Fruit fly (Drosophila melanogaster) whole organism, embryonic: Measurements from ENCODE around the gene mTTF.
A peak's percentile ranks its signal among the peaks of the same experiment; 100 is the strongest.

Experiments used
- Antp ChIP-seq: fragments of 200-800 bp; sonication (Bioruptor generic); optimal IDR thresholded peaks from 3 replicates; lab custom pipeline; 2016; ENCODE audit warnings: missing biosample characterization, missing genetic modification characterization
- BtbVII ChIP-seq: fragments of 200-800 bp; sonication (Bioruptor generic); optimal IDR thresholded peaks from 3 replicates; lab custom pipeline; 2017; ENCODE audit warnings: missing biosample characterization, mild to moderate bottlenecking, missing genetic modification characterization
- CG10979 ChIP-seq: fragments of 200-800 bp; sonication (Bioruptor generic); optimal IDR thresholded peaks from 2 replicates; lab custom pipeline; 2018; ENCODE audit warnings: missing biosample characterization, mild to moderate bottlenecking, missing genetic modification characterization, moderate library complexity
- CG13624 ChIP-seq: fragments of 200-800 bp; sonication (Bioruptor generic); optimal IDR thresholded peaks from 2 replicates; lab custom pipeline; 2016; ENCODE audit warnings: missing biosample characterization, missing genetic modification characterization
- CG14710 ChIP-seq: fragments of 200-800 bp; sonication (Bioruptor generic); optimal IDR thresholded peaks from 3 replicates; lab custom pipeline; 2019; ENCODE audit warnings: missing biosample characterization, mild to moderate bottlenecking, missing genetic modification characterization, moderate library complexity
- CG15269 ChIP-seq: fragments of 200-800 bp; sonication (Bioruptor generic); optimal IDR thresholded peaks from 2 replicates; lab custom pipeline; 2018; ENCODE audit warnings: missing biosample characterization, mild to moderate bottlenecking, missing genetic modification characterization, moderate library complexity
- CG15696 ChIP-seq: fragments of 200-800 bp; sonication (Bioruptor generic); optimal IDR thresholded peaks from 2 replicates; lab custom pipeline; 2019; ENCODE audit warnings: missing biosample characterization, mild to moderate bottlenecking, missing genetic modification characterization, moderate library complexity
- CG17359 ChIP-seq: fragments of 200-800 bp; sonication (Bioruptor generic); optimal IDR thresholded peaks from 3 replicates; lab custom pipeline; 2018; ENCODE audit warnings: missing biosample characterization, mild to moderate bottlenecking, missing genetic modification characterization, moderate library complexity
- CG2129 ChIP-seq: fragments of 200-800 bp; sonication (Bioruptor generic); IDR thresholded peaks from 2 replicates; pipeline ENCODE4 v1.3.6; 2022; ENCODE audit warnings: missing biosample characterization, missing genetic modification characterization; ENCODE audit not compliant: partially characterized antibody
- CG34224 ChIP-seq: fragments of 200-800 bp; sonication (Bioruptor generic); IDR thresholded peaks from 3 replicates; pipeline ENCODE4 v1.3.6; 2022; ENCODE audit warnings: missing biosample characterization, missing genetic modification characterization; ENCODE audit not compliant: partially characterized antibody
- CG42726 ChIP-seq: fragments of 200-800 bp; sonication (Bioruptor generic); IDR thresholded peaks from 2 replicates; pipeline ENCODE4 v1.3.6; 2022; ENCODE audit warnings: missing biosample characterization, missing genetic modification characterization; ENCODE audit not compliant: partially characterized antibody
- CG4404 ChIP-seq: fragments of 200-800 bp; sonication (Bioruptor generic); IDR thresholded peaks from 2 replicates; pipeline ENCODE4 v1.3.6; 2022; ENCODE audit warnings: missing biosample characterization, missing genetic modification characterization
- CG6175 ChIP-seq: fragments of 200-800 bp; sonication (Bioruptor generic); IDR thresholded peaks from 3 replicates; pipeline ENCODE4 v1.3.6; 2022; ENCODE audit warnings: missing biosample characterization, missing genetic modification characterization
- CG8089 ChIP-seq: fragments of 200-800 bp; sonication (Bioruptor generic); optimal IDR thresholded peaks from 3 replicates; lab custom pipeline; 2016; ENCODE audit warnings: missing biosample characterization, missing genetic modification characterization
- CG9727 ChIP-seq: fragments of 200-800 bp; sonication (Bioruptor generic); optimal IDR thresholded peaks from 3 replicates; lab custom pipeline; 2017; ENCODE audit warnings: missing biosample characterization, mild to moderate bottlenecking, missing genetic modification characterization
- CHES-1-like ChIP-seq: fragments of 200-800 bp; sonication (Bioruptor generic); optimal IDR thresholded peaks from 2 replicates; lab custom pipeline; 2016; ENCODE audit warnings: missing biosample characterization, missing genetic modification characterization
- CrebB ChIP-seq: fragments of 200-800 bp; sonication (Bioruptor generic); optimal IDR thresholded peaks from 3 replicates; lab custom pipeline; 2018; ENCODE audit warnings: missing biosample characterization, mild to moderate bottlenecking, missing genetic modification characterization
- D19A ChIP-seq: fragments of 200-800 bp; optimal IDR thresholded peaks from 3 replicates; lab custom pipeline; 2019; ENCODE audit warnings: missing biosample characterization, mild to moderate bottlenecking, missing genetic modification characterization, moderate library complexity
- Elba2 ChIP-seq: fragments of 200-800 bp; sonication (Bioruptor generic); optimal IDR thresholded peaks from 3 replicates; lab custom pipeline; 2016; ENCODE audit warnings: missing biosample characterization, missing genetic modification characterization
- HHEX ChIP-seq: fragments of 200-800 bp; sonication (Bioruptor generic); optimal IDR thresholded peaks from 3 replicates; lab custom pipeline; 2017; ENCODE audit warnings: missing biosample characterization, mild to moderate bottlenecking, missing genetic modification characterization, missing genetic modification reagents
- HLHmδ ChIP-seq: fragments of 200-800 bp; sonication (Bioruptor generic); optimal IDR thresholded peaks from 2 replicates; lab custom pipeline; 2018; ENCODE audit warnings: missing biosample characterization, mild to moderate bottlenecking, missing genetic modification characterization, moderate library complexity
- NK7.1 ChIP-seq: fragments of 200-800 bp; sonication (Bioruptor generic); optimal IDR thresholded peaks from 3 replicates; lab custom pipeline; 2016; ENCODE audit warnings: missing biosample characterization, missing genetic modification characterization
- Nf-YC ChIP-seq: fragments of 200-800 bp; optimal IDR thresholded peaks from 3 replicates; lab custom pipeline; 2019; ENCODE audit warnings: missing biosample characterization, mild to moderate bottlenecking, missing genetic modification characterization, moderate library complexity
- NfI ChIP-seq: fragments of 200-800 bp; sonication (Bioruptor generic); optimal IDR thresholded peaks from 3 replicates; lab custom pipeline; 2018; ENCODE audit warnings: missing biosample characterization, mild to moderate bottlenecking, missing genetic modification characterization, moderate library complexity
- Oli ChIP-seq: fragments of 200-800 bp; sonication (Bioruptor generic); optimal IDR thresholded peaks from 2 replicates; lab custom pipeline; 2018; ENCODE audit warnings: missing biosample characterization, mild to moderate bottlenecking, missing genetic modification characterization, moderate library complexity
- Sox102F ChIP-seq: fragments of 200-800 bp; sonication (Bioruptor generic); optimal IDR thresholded peaks from 2 replicates; lab custom pipeline; 2018; ENCODE audit warnings: missing biosample characterization, mild to moderate bottlenecking, missing genetic modification characterization, moderate library complexity
- Stat92E ChIP-seq, 3 experiments: fragments of >200 bp in 2 of 3; fragments of 200-800 bp in 1 of 3; sonication (Bioruptor generic) in 1 of 3; optimal IDR thresholded peaks; 2 replicates each; lab custom pipeline; 2017 to 2019; ENCODE audit warnings: missing biosample characterization in 3 of 3, missing genetic modification characterization in 3 of 3, mild to moderate bottlenecking in 1 of 3, moderate library complexity in 1 of 3
- Vsx1 ChIP-seq: fragments of 200-800 bp; sonication (Bioruptor generic); optimal IDR thresholded peaks from 2 replicates; lab custom pipeline; 2017; ENCODE audit warnings: missing biosample characterization, mild to moderate bottlenecking, missing genetic modification characterization, missing genetic modification reagents
- YL-1 ChIP-seq: fragments of 200-800 bp; sonication (Bioruptor generic); optimal IDR thresholded peaks from 3 replicates; lab custom pipeline; 2017; ENCODE audit warnings: missing biosample characterization, mild to moderate bottlenecking, missing genetic modification characterization
- ac ChIP-seq: fragments of 200-800 bp; sonication (Bioruptor generic); optimal IDR thresholded peaks from 3 replicates; lab custom pipeline; 2017; ENCODE audit warnings: missing biosample characterization, mild to moderate bottlenecking, missing genetic modification characterization
- bowl ChIP-seq: fragments of 200-800 bp; sonication (Bioruptor generic); IDR thresholded peaks from 2 replicates; pipeline ENCODE4 v1.3.6; 2022; ENCODE audit warnings: missing biosample characterization, missing genetic modification characterization
- corto ChIP-seq: fragments of 200-800 bp; sonication (Bioruptor generic); optimal IDR thresholded peaks from 2 replicates; lab custom pipeline; 2016; ENCODE audit warnings: missing biosample characterization, mild to moderate bottlenecking, missing genetic modification characterization, moderate library complexity
- dati ChIP-seq: fragments of 200-800 bp; sonication (Bioruptor generic); IDR thresholded peaks from 2 replicates; pipeline ENCODE4 v1.3.6; 2022; ENCODE audit warnings: missing biosample characterization, missing genetic modification characterization
- dmrt99B ChIP-seq: fragments of 200-800 bp; sonication (Bioruptor generic); optimal IDR thresholded peaks from 2 replicates; lab custom pipeline; 2018; ENCODE audit warnings: missing biosample characterization, mild to moderate bottlenecking, missing genetic modification characterization, moderate library complexity
- dpn ChIP-seq, 2 experiments: fragments of 200-800 bp; sonication (Bioruptor generic); optimal IDR thresholded peaks; 3 replicates each; lab custom pipeline; 2016; ENCODE audit warnings: missing biosample characterization in 2 of 2, missing genetic modification characterization in 2 of 2
- gro ChIP-seq: fragments of 200-800 bp; sonication (Bioruptor generic); optimal IDR thresholded peaks from 2 replicates; lab custom pipeline; 2016; ENCODE audit warnings: missing biosample characterization, missing genetic modification characterization
- hkb ChIP-seq, 2 experiments: fragments of 200-800 bp in 1 of 2; fragments of >200 bp in 1 of 2; sonication (Bioruptor generic) in 1 of 2; IDR thresholded peaks in 1 of 2; optimal IDR thresholded peaks in 1 of 2; 2 replicates each; pipeline versions ENCODE4 v1.3.6 to Lab custom; 2017 to 2022; ENCODE audit warnings: missing biosample characterization in 1 of 2, missing genetic modification characterization in 1 of 2
- inv ChIP-seq: fragments of 200-800 bp; sonication (Bioruptor generic); IDR thresholded peaks from 2 replicates; pipeline ENCODE4 v1.3.6; 2022; ENCODE audit warnings: missing biosample characterization, missing genetic modification characterization; ENCODE audit not compliant: partially characterized antibody
- jigr1 ChIP-seq: fragments of 200-800 bp; sonication (Bioruptor generic); IDR thresholded peaks from 3 replicates; pipeline ENCODE4 v1.3.6; 2022; ENCODE audit warnings: missing biosample characterization, missing genetic modification characterization
- klu ChIP-seq: fragments of 200-800 bp; sonication (Bioruptor generic); IDR thresholded peaks from 2 replicates; pipeline ENCODE4 v1.3.6; 2022; ENCODE audit warnings: missing biosample characterization, missing genetic modification characterization
- lov ChIP-seq, 2 experiments: fragments of 200-800 bp in 1 of 2; fragments of >200 bp in 1 of 2; sonication (Bioruptor generic) in 1 of 2; IDR thresholded peaks in 1 of 2; optimal IDR thresholded peaks in 1 of 2; 2 replicates in 1 of 2; 3 replicates in 1 of 2; pipeline versions ENCODE4 v1.3.6 to Lab custom; 2017 to 2022; ENCODE audit warnings: missing biosample characterization in 1 of 2, missing genetic modification characterization in 1 of 2
- peb ChIP-seq: fragments of 200-800 bp; sonication (Bioruptor generic); IDR thresholded peaks from 2 replicates; pipeline ENCODE4 v1.3.6; 2022; ENCODE audit warnings: missing biosample characterization, missing genetic modification characterization
- pnt ChIP-seq: fragments of 200-800 bp; sonication (Bioruptor generic); optimal IDR thresholded peaks from 3 replicates; lab custom pipeline; 2016; ENCODE audit warnings: missing biosample characterization, missing genetic modification characterization
- pum ChIP-seq: fragments of 200-800 bp; sonication (Bioruptor generic); optimal IDR thresholded peaks from 2 replicates; lab custom pipeline; 2016; ENCODE audit warnings: missing biosample characterization, missing genetic modification characterization
- sens-2 ChIP-seq: fragments of 200-800 bp; sonication (Bioruptor generic); IDR thresholded peaks from 2 replicates; pipeline ENCODE4 v1.3.6; 2022; ENCODE audit warnings: missing biosample characterization, missing genetic modification characterization
- tap ChIP-seq: fragments of 200-800 bp; optimal IDR thresholded peaks from 3 replicates; lab custom pipeline; 2019; ENCODE audit warnings: missing biosample characterization, mild to moderate bottlenecking, missing genetic modification characterization, moderate library complexity

The mTTF gene

dm6 chr2L:14355033-14355851, 6.7 kb upstream of the mTTF start, which contains the start of gene Rab14 (continued):
- TF ChIP-seq CG9727 (GFP tag; lab: Kevin White, UChicago) = peak; percentile 73
- TF ChIP-seq bowl (GFP tag; lab: Robert Waterston, UW) = peak; percentile 56; the same call in 1 of the 2 replicates
- peak; percentile 65 for TF ChIP-seq klu
- TF ChIP-seq lov (optimal IDR thresholded peaks at IDR 0.05; lab: Kevin White, UChicago) = no peak
- TF ChIP-seq lov (GFP tag; IDR thresholded peaks at IDR 0.05; lab: Robert Waterston, UW) = peak; percentile 59; the same call in 1 of the 3 replicates
- peak; percentile 57 for TF ChIP-seq CG8089 (GFP tag; lab: Kevin White, UChicago)
- peak; percentile 27 for TF ChIP-seq ac (GFP tag; lab: Kevin White, UChicago)
- no peak; the same call in 2 of the 3 replicates for TF ChIP-seq jigr1 (GFP tag; lab: Robert Waterston, UW)
- TF ChIP-seq CG6175 (GFP tag; lab: Robert Waterston, UW) = peak; percentile 35; the same call in 1 of the 3 replicates
- peak; percentile 64 for TF ChIP-seq pum (GFP tag; lab: Kevin White, UChicago)
- peak; percentile 64 for TF ChIP-seq Nf-YC (tag; lab: Kevin White, UChicago)
- peak; percentile 88 for TF ChIP-seq Sox102F (GFP tag; lab: Kevin White, UChicago)
- TF ChIP-seq dpn (GFP tag; optimal IDR thresholded peaks at IDR 0.05; lab: Kevin White, UChicago) = peak; percentile 60 to 82
- peak; percentile 75 for TF ChIP-seq tap (tag; lab: Kevin White, UChicago)
- TF ChIP-seq NK7.1 (GFP tag; lab: Kevin White, UChicago) = peak; percentile 34
- peak; percentile 58 for TF ChIP-seq CG2129 (GFP tag; lab: Robert Waterston, UW)
- peak; percentile 63 for TF ChIP-seq gro
- TF ChIP-seq CG10979 (tag; lab: Kevin White, UChicago) = peak; percentile 73
- peak; percentile 47 for TF ChIP-seq CG4404
- TF ChIP-seq CG15696 = peak; percentile 49
- TF ChIP-seq CG15269 (tag; lab: Kevin White, UChicago) = peak; percentile 90
- TF ChIP-seq CG14710 (tag; lab: Kevin White, UChicago) = peak; percentile 88
- TF ChIP-seq CrebB (tag; lab: Kevin White, UChicago) = peak; percentile 36
- no peak for TF ChIP-seq Elba2
- peak; percentile 76 for TF ChIP-seq CG13624 (GFP tag; lab: Kevin White, UChicago)
- TF ChIP-seq BtbVII (GFP tag; lab: Kevin White, UChicago) = peak; percentile 77
- TF ChIP-seq inv (GFP tag; lab: Robert Waterston, UW) = peak; percentile 80
- TF ChIP-seq HLHmδ (GFP tag; lab: Kevin White, UChicago) = no peak
- TF ChIP-seq HHEX (GFP tag; lab: Kevin White, UChicago) = peak; percentile 81
- peak; percentile 97 for TF ChIP-seq YL-1 (GFP tag; lab: Kevin White, UChicago)
- peak; percentile 71 for TF ChIP-seq sens-2
- TF ChIP-seq Vsx1 (GFP tag; lab: Kevin White, UChicago) = peak; percentile 70
- peak; percentile 89 for TF ChIP-seq CG34224 (GFP tag; lab: Robert Waterston, UW)
- no peak for TF ChIP-seq corto (GFP tag; lab: Kevin White, UChicago)
- TF ChIP-seq Stat92E (GFP tag; optimal IDR thresholded peaks at IDR 0.05; lab: Kevin White, UChicago) = no peak
- TF ChIP-seq dati = peak; percentile 18; the same call in 1 of the 2 replicates
- peak; percentile 48 for TF ChIP-seq peb (GFP tag; lab: Robert Waterston, UW)
- TF ChIP-seq pnt (GFP tag; lab: Kevin White, UChicago) = peak; percentile 47
- TF ChIP-seq CHES-1-like (GFP tag; lab: Kevin White, UChicago) = peak; percentile 85
- TF ChIP-seq Oli = peak; percentile 85
- TF ChIP-seq D19A (tag; lab: Kevin White, UChicago) = peak; percentile 98
- TF ChIP-seq CG42726 (GFP tag; lab: Robert Waterston, UW) = peak; percentile 93
- TF ChIP-seq CG17359 (tag; lab: Kevin White, UChicago) = peak; percentile 87
- TF ChIP-seq NfI (GFP tag; lab: Kevin White, UChicago) = peak; percentile 86
- TF ChIP-seq hkb (optimal IDR thresholded peaks at IDR 0.05; lab: Kevin White, UChicago) = no peak
- peak; percentile 89 for TF ChIP-seq hkb (GFP tag; IDR thresholded peaks at IDR 0.05; lab: Robert Waterston, UW)
- peak; percentile 83 for TF ChIP-seq dmrt99B
- TF ChIP-seq Antp (GFP tag; lab: Kevin White, UChicago) = peak; percentile 68
